Worm (Caenorhabditis elegans) whole organism, L4 larva: ENCODE results near the gene sod-4.

ENCODE experiments used
- ceh-32 ChIP-seq: sonication (generic microtip); optimal IDR thresholded peaks from 2 replicates; lab custom pipeline; 2016; ENCODE audit warnings: mild to moderate bottlenecking, missing genetic modification characterization, missing compliant biosample characterization; ENCODE audit not compliant: poor library complexity
- hif-1 ChIP-seq, 2 experiments: sonication (generic microtip); optimal IDR thresholded peaks; 2 replicates each; lab custom pipeline; 2016 to 2017; ENCODE audit warnings: missing compliant biosample characterization in 2 of 2, missing genetic modification characterization in 2 of 2, missing genetic modification reagents in 2 of 2, missing genotype in 2 of 2, mild to moderate bottlenecking in 1 of 2
- mep-1 ChIP-seq: fragments of 150-350 bp; sonication (generic microtip); optimal IDR thresholded peaks from 3 replicates; lab custom pipeline; 2014; ENCODE audit warnings: missing biosample characterization, missing genetic modification characterization
- pha-4 ChIP-seq, 2 experiments: fragments of 150-350 bp in 1 of 2; fragments of 200-800 bp in 1 of 2; sonication (Bioruptor generic) in 1 of 2; IDR thresholded peaks in 1 of 2; optimal IDR thresholded peaks in 1 of 2; 2 replicates each; pipeline versions ENCODE4 v1.3.6 to Lab custom; 2014 to 2022; ENCODE audit warnings: missing genetic modification characterization in 2 of 2, missing genetic modification reagents in 2 of 2, missing biosample characterization in 1 of 2, missing compliant biosample characterization in 1 of 2
- saeg-2 ChIP-seq: fragments of 200-800 bp; sonication (Bioruptor generic); IDR thresholded peaks from 2 replicates; pipeline ENCODE4 v1.3.6; 2022; ENCODE audit warnings: missing genetic modification reagents, missing genetic modification characterization, missing compliant biosample characterization
- ztf-11 ChIP-seq: fragments of 150-350 bp; optimal IDR thresholded peaks from 2 replicates; lab custom pipeline; 2014; ENCODE audit warnings: missing biosample characterization, missing genetic modification characterization

DNA sequence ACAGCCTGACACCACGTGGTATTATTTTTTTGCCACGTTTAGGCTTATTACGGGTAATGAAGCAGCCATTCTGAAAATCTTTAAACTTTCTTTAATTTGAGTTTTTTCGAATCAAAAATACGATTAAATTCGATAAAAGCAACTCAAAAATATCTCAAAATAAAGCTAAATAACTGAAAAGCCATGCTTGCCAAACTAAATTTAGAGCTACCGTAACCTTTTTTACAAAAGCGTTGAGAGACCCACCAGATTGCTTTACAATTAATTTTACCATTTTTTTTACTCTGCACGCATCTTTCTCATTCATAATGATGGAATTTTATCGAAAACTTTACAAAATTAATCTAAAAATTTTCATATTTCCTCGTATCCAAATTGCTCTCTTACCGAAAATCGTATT lies 12.1 kb downstream of the sod-4 start:
- TF ChIP-seq saeg-2 (GFP tag; lab: Robert Waterston, UW): no peak
- no peak for TF ChIP-seq ztf-11 (tag; lab: Kevin White, UChicago)
- TF ChIP-seq hif-1 (tag; optimal IDR thresholded peaks at IDR 0.05; lab: Kevin White, UChicago): no peak
- TF ChIP-seq pha-4 (GFP tag; IDR thresholded peaks at IDR 0.05; lab: Robert Waterston, UW): no peak
- TF ChIP-seq pha-4 (tag; optimal IDR thresholded peaks at IDR 0.05; lab: Kevin White, UChicago): no peak
- TF ChIP-seq mep-1 (tag; lab: Kevin White, UChicago): no peak
- no peak for TF ChIP-seq ceh-32 (tag; lab: Kevin White, UChicago)
